Worm (Caenorhabditis elegans) whole organism, young adult: ENCODE results near the gene F42E8.1.

ENCODE experiments used
- ama-1 ChIP-seq, 3 experiments: fragments of 150-350 bp in 1 of 3; sonication (generic microtip) in 2 of 3; optimal IDR thresholded peaks; 2 replicates each; lab custom pipeline; 2014 to 2018; ENCODE audit warnings: missing biosample characterization in 2 of 3, missing genetic modification characterization in 2 of 3, missing genetic modification reagents in 2 of 3
- bed-2 ChIP-seq: fragments of 200-800 bp; sonication (Bioruptor generic); IDR thresholded peaks from 2 replicates; pipeline ENCODE4 v1.3.6; 2022; ENCODE audit warnings: missing genetic modification reagents, missing genetic modification characterization, missing compliant biosample characterization

DNA sequence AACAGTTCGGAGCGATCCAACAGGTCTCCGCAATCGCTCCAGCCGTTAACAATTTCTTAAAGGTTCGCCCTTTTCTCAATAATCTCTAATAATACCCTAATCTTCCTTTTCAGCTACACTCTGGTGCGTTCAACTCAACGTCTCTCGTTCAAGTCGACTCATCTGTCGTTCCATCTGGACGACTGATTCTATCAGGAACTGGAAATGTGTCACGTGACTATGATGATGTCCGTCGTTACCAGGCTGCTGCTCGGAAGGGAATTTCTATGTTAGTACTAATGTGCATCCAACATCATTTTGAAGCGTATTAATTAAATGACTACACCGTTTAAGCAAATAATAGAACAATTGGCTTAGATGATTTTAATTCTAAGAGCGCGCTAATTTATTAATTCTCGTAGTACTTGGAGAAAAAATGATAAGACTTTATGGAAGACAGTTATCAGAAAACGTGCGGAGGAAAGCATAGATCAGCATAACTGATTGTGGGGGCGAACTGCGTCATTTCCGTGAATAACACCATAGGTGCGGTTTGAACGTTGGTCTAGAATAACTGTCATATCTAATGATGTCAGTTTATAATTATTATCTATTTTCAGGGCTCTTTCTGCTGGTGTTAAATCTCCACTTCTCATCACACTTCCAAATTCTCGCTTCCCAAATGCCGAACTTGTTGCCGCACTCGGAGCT, 18.0 kb upstream of the F42E8.1 start:
- TF ChIP-seq ama-1 (optimal IDR thresholded peaks at IDR 0.05; lab: Kevin White, UChicago), result no peak
- TF ChIP-seq ama-1 (GFP tag; optimal IDR thresholded peaks at IDR 0.05; lab: Kevin White, UChicago), result no peak
- TF ChIP-seq bed-2 (GFP tag; lab: Robert Waterston, UW), result no peak
